Worm (Caenorhabditis elegans): Measurements from ENCODE around the gene Y42H9AR.5.

The Y42H9AR.5 gene

ce11 chrIV:8127430-8127829, 25.1 kb downstream of the Y42H9AR.5 start:
- TF ChIP-seq mab-5 (tag; optimal IDR thresholded peaks at IDR 0.05): no peak
- TF ChIP-seq lin-11 (tag; optimal IDR thresholded peaks at IDR 0.05): no peak
- no peak for TF ChIP-seq C34F6.9 (tag; optimal IDR thresholded peaks at IDR 0.05)
- no peak for TF ChIP-seq snpc-4 (tag; optimal IDR thresholded peaks at IDR 0.05)
- no peak for TF ChIP-seq dmd-4 (tag; optimal IDR thresholded peaks at IDR 0.05)
- no peak for TF ChIP-seq nhr-23 (tag; optimal IDR thresholded peaks at IDR 0.05)
- TF ChIP-seq nhr-129 (tag; optimal IDR thresholded peaks at IDR 0.05): no peak
- TF ChIP-seq ZK546.5 (tag; optimal IDR thresholded peaks at IDR 0.05): no peak
- TF ChIP-seq F13H6.1 (tag; optimal IDR thresholded peaks at IDR 0.05): no peak
- no peak for TF ChIP-seq sma-3 (GFP tag; optimal IDR thresholded peaks at IDR 0.05)
- no peak for TF ChIP-seq sma-9 (GFP tag; optimal IDR thresholded peaks at IDR 0.05)
- no peak for TF ChIP-seq sma-9 (tag; optimal IDR thresholded peaks at IDR 0.05)
- no peak for TF ChIP-seq mdl-1 (tag; optimal IDR thresholded peaks at IDR 0.05)
- TF ChIP-seq mbf-1 (tag; optimal IDR thresholded peaks at IDR 0.05): no peak
- no peak for TF ChIP-seq nhr-77 (tag; optimal IDR thresholded peaks at IDR 0.05)
- no peak for TF ChIP-seq peb-1 (tag; optimal IDR thresholded peaks at IDR 0.05)
- TF ChIP-seq ceh-82 (tag; optimal IDR thresholded peaks at IDR 0.05): no peak
- TF ChIP-seq nhr-12 (tag; optimal IDR thresholded peaks at IDR 0.05): no peak

DNA sequence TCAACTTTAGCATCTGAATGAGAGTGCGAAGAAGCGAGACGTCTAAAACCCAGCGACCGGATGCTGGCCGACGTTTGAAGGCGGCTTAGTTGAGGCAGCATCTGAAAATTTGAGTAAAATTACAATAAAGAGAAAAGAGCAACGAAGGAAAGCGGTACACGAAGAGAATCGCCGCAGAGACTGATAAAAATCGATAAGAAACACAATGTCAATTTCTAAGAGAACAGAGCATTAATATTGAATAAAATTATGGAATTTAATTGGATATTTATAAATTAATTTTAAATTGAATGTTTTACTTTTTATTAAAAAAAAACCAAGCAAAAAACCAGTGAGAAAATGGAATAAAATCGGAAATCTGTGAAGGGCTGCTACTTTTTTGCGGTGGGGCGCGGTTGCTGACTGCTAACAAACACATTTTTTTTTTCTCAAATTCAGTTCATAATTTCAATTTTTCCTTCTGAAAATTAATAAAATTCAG, 27.8 kb downstream of the Y42H9AR.5 start, which contains the start of the genes ndub-11 and moc-3:
TSS of gene ndub-11 (minus strand) at position 101 of the 481 bp plus-strand sequence.
TSS of gene moc-3 (plus strand) at position 431 of the 481 bp plus-strand sequence.
- TF ChIP-seq ama-1 (optimal IDR thresholded peaks at IDR 0.05): no peak
- peak; percentile 29 for TF ChIP-seq C34F6.9 (tag; optimal IDR thresholded peaks at IDR 0.05)
- TF ChIP-seq unc-55 (GFP tag; optimal IDR thresholded peaks at IDR 0.05): peak; percentile 29

DNA sequence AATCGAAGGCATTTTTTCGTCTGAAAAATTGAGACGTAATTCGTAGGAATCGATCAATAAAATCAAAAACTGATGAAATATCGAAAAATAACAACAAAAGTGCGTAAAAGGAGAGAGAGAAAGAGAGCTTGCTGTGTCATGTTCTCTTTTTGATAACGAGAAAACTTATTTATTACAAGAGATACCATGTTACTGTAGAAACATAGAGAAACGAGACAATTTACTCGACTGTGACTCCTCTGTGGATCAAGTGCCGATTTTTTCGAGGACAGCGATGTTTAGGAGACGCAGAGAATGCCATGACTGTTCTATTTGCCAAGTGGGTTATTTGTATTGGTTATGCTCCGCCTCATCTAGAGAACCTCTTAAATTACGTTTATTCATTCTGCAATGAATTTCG, 31.2 kb downstream of the Y42H9AR.5 start, which contains the start of gene sph-1:
TSS of gene sph-1 (minus strand) at position 23 of the 400 bp plus-strand sequence.
- peak in 1 of 2 experiments; percentile 31 for TF ChIP-seq lsy-2 (tag; optimal IDR thresholded peaks at IDR 0.05)
- peak; percentile 24 for TF ChIP-seq C34F6.9 (tag; optimal IDR thresholded peaks at IDR 0.05)
- no peak for TF ChIP-seq skn-1 (tag; optimal IDR thresholded peaks at IDR 0.05)
- peak; percentile 36 for TF ChIP-seq gmeb-1 (tag; optimal IDR thresholded peaks at IDR 0.05)
- peak; percentile 51 for TF ChIP-seq nhr-21 (tag; optimal IDR thresholded peaks at IDR 0.05)
- TF ChIP-seq ceh-82 (tag; optimal IDR thresholded peaks at IDR 0.05): no peak
- no peak for TF ChIP-seq ama-1 (optimal IDR thresholded peaks at IDR 0.05)
- TF ChIP-seq blmp-1 (tag; optimal IDR thresholded peaks at IDR 0.05; ENCODE audit: insufficient read depth): no peak
- peak; percentile 95 for TF ChIP-seq fos-1 (tag; optimal IDR thresholded peaks at IDR 0.05)
- peak; percentile 3 for TF ChIP-seq sma-3 (GFP tag; optimal IDR thresholded peaks at IDR 0.05)
- TF ChIP-seq ztf-4 (tag; optimal IDR thresholded peaks at IDR 0.05): peak; percentile 39
- TF ChIP-seq aly-2 (tag; optimal IDR thresholded peaks at IDR 0.05): no peak
- peak; percentile 65 for TF ChIP-seq nhr-129 (tag; optimal IDR thresholded peaks at IDR 0.05)
- TF ChIP-seq lin-13 (GFP tag; optimal IDR thresholded peaks at IDR 0.05): peak; percentile 14
- peak; percentile 25 for TF ChIP-seq nhr-25 (tag; optimal IDR thresholded peaks at IDR 0.05)
- peak; percentile 61 for TF ChIP-seq crh-2 (tag; optimal IDR thresholded peaks at IDR 0.05)
- peak; percentile 63 for TF ChIP-seq sma-9 (GFP tag; optimal IDR thresholded peaks at IDR 0.05)
- no peak for TF ChIP-seq sma-9 (tag; optimal IDR thresholded peaks at IDR 0.05)
- TF ChIP-seq F13H6.1 (tag; optimal IDR thresholded peaks at IDR 0.05): peak; percentile 34

- TF ChIP-seq sma-3 (GFP tag; optimal IDR thresholded peaks at IDR 0.05) (no peak), lsy-2 (tag; optimal IDR thresholded peaks at IDR 0.05) (peak in 1 of 2 experiments; percentile 69), ama-1 (optimal IDR thresholded peaks at IDR 0.05) (no peak), nhr-25 (tag; optimal IDR thresholded peaks at IDR 0.05) (peak; percentile 20), nhr-237 (tag; optimal IDR thresholded peaks at IDR 0.05) (no peak), C34F6.9 (tag; optimal IDR thresholded peaks at IDR 0.05) (peak; percentile 81), egl-27 (tag; optimal IDR thresholded peaks at IDR 0.05) (no peak), R02D3.7 (tag; optimal IDR thresholded peaks at IDR 0.05) (no peak), ceh-16 (tag; optimal IDR thresholded peaks at IDR 0.05) (no peak), blmp-1 (tag; optimal IDR thresholded peaks at IDR 0.05; ENCODE audit: insufficient read depth) (no peak), fos-1 (tag; optimal IDR thresholded peaks at IDR 0.05) (peak; percentile 45), snpc-4 (tag; optimal IDR thresholded peaks at IDR 0.05) (no peak), unc-39 (tag; optimal IDR thresholded peaks at IDR 0.05) (no peak), sma-9 (GFP tag; optimal IDR thresholded peaks at IDR 0.05) (peak; percentile 6), sma-9 (tag; optimal IDR thresholded peaks at IDR 0.05) (no peak), nhr-10 (tag; optimal IDR thresholded peaks at IDR 0.05) (no peak), nhr-6 (tag; optimal IDR thresholded peaks at IDR 0.05) (no peak), nhr-129 (tag; optimal IDR thresholded peaks at IDR 0.05) (peak; percentile 80), nhr-21 (tag; optimal IDR thresholded peaks at IDR 0.05) (no peak), F13H6.1 (tag; optimal IDR thresholded peaks at IDR 0.05) (peak; percentile 43), crh-2 (tag; optimal IDR thresholded peaks at IDR 0.05) (peak; percentile 58), zag-1 (tag; optimal IDR thresholded peaks at IDR 0.05) (no peak), lin-39 (tag; optimal IDR thresholded peaks at IDR 0.05) (no peak), lin-11 (tag; optimal IDR thresholded peaks at IDR 0.05) (peak; percentile 36), ztf-4 (tag; optimal IDR thresholded peaks at IDR 0.05) (no peak), lin-13 (GFP tag; optimal IDR thresholded peaks at IDR 0.05) (no peak), gmeb-1 (tag; optimal IDR thresholded peaks at IDR 0.05) (no peak), elt-3 (tag; optimal IDR thresholded peaks at IDR 0.05) (no peak), ZK546.5 (tag; optimal IDR thresholded peaks at IDR 0.05) (no peak), peb-1 (tag; optimal IDR thresholded peaks at IDR 0.05) (no peak), alr-1 (tag; optimal IDR thresholded peaks at IDR 0.05) (no peak), mdl-1 (tag; optimal IDR thresholded peaks at IDR 0.05) (peak in 1 of 2 experiments; percentile 44), skn-1 (tag; optimal IDR thresholded peaks at IDR 0.05) (no peak), unc-55 (GFP tag; optimal IDR thresholded peaks at IDR 0.05) (peak; percentile 76)
Observed at ce11 chrIV:8136005-8136512, 33.7 kb downstream of the Y42H9AR.5 start, which contains the start of the genes isp-1 and islo-1. isp-1 (minus strand) TSS chrIV:8136055. islo-1 (plus strand) TSS chrIV:8136389.
